Fruit fly (Drosophila melanogaster): Measurements from ENCODE around the gene Polr2J.

Gene Polr2J

DNA sequence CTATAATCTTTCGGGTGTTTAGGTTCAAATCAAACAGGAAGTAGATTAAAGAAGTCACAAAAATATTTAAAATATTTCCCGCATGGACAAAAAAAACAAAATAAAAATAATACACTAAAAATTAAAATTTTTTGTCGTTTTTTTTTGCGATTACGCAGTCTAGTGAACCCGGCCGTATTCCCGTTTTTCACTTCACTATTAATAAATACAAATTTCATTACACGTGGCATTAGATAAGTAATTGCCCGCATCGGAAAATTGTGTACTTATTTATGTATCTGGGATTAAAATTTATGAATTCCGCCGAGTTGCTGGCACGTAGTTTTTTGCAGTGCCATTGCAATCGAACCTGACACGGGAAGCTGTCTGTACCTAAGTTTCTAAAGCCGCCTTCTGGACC is 17.0 kb upstream of the Polr2J start (continued):
- TF ChIP-seq CG13775 (GFP tag; optimal IDR thresholded peaks at IDR 0.05) = no peak
- TF ChIP-seq Oaz (GFP tag; IDR thresholded peaks at IDR 0.05) = no peak
- no peak for TF ChIP-seq Antp (GFP tag; optimal IDR thresholded peaks at IDR 0.05)
- peak; percentile 73 for TF ChIP-seq Med (GFP tag)
- TF ChIP-seq fd64A (GFP tag; optimal IDR thresholded peaks at IDR 0.05) = no peak
- TF ChIP-seq CG11093 (GFP tag; IDR thresholded peaks at IDR 0.05) = no peak
- TF ChIP-seq Ptx1 (GFP tag; IDR thresholded peaks at IDR 0.05) = peak; percentile 44; the same call in 1 of the 2 replicates
- TF ChIP-seq CG1529 (GFP tag; optimal IDR thresholded peaks at IDR 0.05) = no peak
- TF ChIP-seq HLH4C (GFP tag; IDR thresholded peaks at IDR 0.05; ENCODE audit: partially characterized antibody) = no peak
- no peak for TF ChIP-seq Dll (GFP tag; IDR thresholded peaks at IDR 0.05; ENCODE audit: partially characterized antibody)
- TF ChIP-seq HLH54F (GFP tag; optimal IDR thresholded peaks at IDR 0.05) = no peak
- peak; percentile 15 for TF ChIP-seq CG11504 (tag; optimal IDR thresholded peaks at IDR 0.05)
- no peak for TF ChIP-seq Ada2b (GFP tag; IDR thresholded peaks at IDR 0.05)
- no peak for TF ChIP-seq Sox100B (GFP tag; optimal IDR thresholded peaks at IDR 0.05)
- no peak for TF ChIP-seq phol (tag; optimal IDR thresholded peaks at IDR 0.05)
- TF ChIP-seq wdn (GFP tag; IDR thresholded peaks at IDR 0.05) = no peak
- no peak for TF ChIP-seq Myb (GFP tag; optimal IDR thresholded peaks at IDR 0.05)
- TF ChIP-seq Trl (optimal IDR thresholded peaks at IDR 0.05) = no peak
- TF ChIP-seq Trl (GFP tag; optimal IDR thresholded peaks at IDR 0.05) = no peak
- no peak for TF ChIP-seq CG4328 (GFP tag; optimal IDR thresholded peaks at IDR 0.05)
- no peak for TF ChIP-seq HLHmδ (GFP tag; optimal IDR thresholded peaks at IDR 0.05)
- no peak for TF ChIP-seq GATAe (GFP tag; conservative IDR thresholded peaks at IDR 0.05)
- no peak for TF ChIP-seq tna (GFP tag; IDR thresholded peaks at IDR 0.05; ENCODE audit: partially characterized antibody)
- TF ChIP-seq CG30403 (GFP tag; optimal IDR thresholded peaks at IDR 0.05) = peak; percentile 11
- TF ChIP-seq Rfx (GFP tag; IDR thresholded peaks at IDR 0.05) = no peak
- no peak for TF ChIP-seq al (GFP tag; IDR thresholded peaks at IDR 0.05)
- TF ChIP-seq dmrt99B (tag; optimal IDR thresholded peaks at IDR 0.05) = no peak
- no peak for TF ChIP-seq sc (optimal IDR thresholded peaks at IDR 0.05)
- no peak for TF ChIP-seq sc (GFP tag; optimal IDR thresholded peaks at IDR 0.05)
- no peak for TF ChIP-seq CG3847 (GFP tag; IDR thresholded peaks at IDR 0.05)
- TF ChIP-seq ro (GFP tag; IDR thresholded peaks at IDR 0.05) = no peak
- no peak for TF ChIP-seq ftz-f1 (GFP tag; optimal IDR thresholded peaks at IDR 0.05)
- no peak for TF ChIP-seq wek (GFP tag; optimal IDR thresholded peaks at IDR 0.05)
- peak; percentile 16 for TF ChIP-seq gem (tag; optimal IDR thresholded peaks at IDR 0.05)
- 0 out of 3 replicates have a peak, but pooled peaks have one; percentile 12 for TF ChIP-seq B-H1 (GFP tag; IDR thresholded peaks at IDR 0.05)
- no peak for TF ChIP-seq CG2889 (GFP tag; IDR thresholded peaks at IDR 0.05)
- TF ChIP-seq HmgZ (tag; optimal IDR thresholded peaks at IDR 0.05) = no peak
- no peak for TF ChIP-seq bcd (GFP tag; optimal IDR thresholded peaks at IDR 0.05)
- no peak for TF ChIP-seq Side (GFP tag; optimal IDR thresholded peaks at IDR 0.05)
- TF ChIP-seq sob (GFP tag; IDR thresholded peaks at IDR 0.05) = no peak
- no peak for TF ChIP-seq CG7271 (tag; optimal IDR thresholded peaks at IDR 0.05)
- TF ChIP-seq MTF-1 (GFP tag; optimal IDR thresholded peaks at IDR 0.05; ENCODE audit: borderline replicate concordance) = no peak
- TF ChIP-seq CG18764 (GFP tag; optimal IDR thresholded peaks at IDR 0.05) = no peak
- no peak for TF ChIP-seq eyg (GFP tag; optimal IDR thresholded peaks at IDR 0.05)
- no peak for TF ChIP-seq CG10267 (tag; optimal IDR thresholded peaks at IDR 0.05)
- TF ChIP-seq Hr51 (GFP tag; optimal IDR thresholded peaks at IDR 0.05) = peak in 1 of 2 experiments; percentile 22
- no peak for TF ChIP-seq CG5245 (GFP tag; optimal IDR thresholded peaks at IDR 0.05)
- TF ChIP-seq CG14441 (GFP tag; IDR thresholded peaks at IDR 0.05) = peak; percentile 29; the same call in 1 of the 2 replicates
- TF ChIP-seq CG4854 (GFP tag; optimal IDR thresholded peaks at IDR 0.05) = no peak
- peak; percentile 16; the same call in 1 of the 2 replicates for TF ChIP-seq CG17328 (GFP tag; IDR thresholded peaks at IDR 0.05)
- TF ChIP-seq dysf (GFP tag; IDR thresholded peaks at IDR 0.05) = no peak
